Worm (Caenorhabditis elegans) whole organism, dauer: ENCODE measurements around the gene C50D2.6.

ENCODE experiments used
- unc-62 ChIP-seq: sonication (generic microtip); optimal IDR thresholded peaks from 2 replicates; lab custom pipeline; 2017; ENCODE audit warnings: missing biosample characterization, missing genetic modification reagents, missing genetic modification characterization

Gene C50D2.6

DNA sequence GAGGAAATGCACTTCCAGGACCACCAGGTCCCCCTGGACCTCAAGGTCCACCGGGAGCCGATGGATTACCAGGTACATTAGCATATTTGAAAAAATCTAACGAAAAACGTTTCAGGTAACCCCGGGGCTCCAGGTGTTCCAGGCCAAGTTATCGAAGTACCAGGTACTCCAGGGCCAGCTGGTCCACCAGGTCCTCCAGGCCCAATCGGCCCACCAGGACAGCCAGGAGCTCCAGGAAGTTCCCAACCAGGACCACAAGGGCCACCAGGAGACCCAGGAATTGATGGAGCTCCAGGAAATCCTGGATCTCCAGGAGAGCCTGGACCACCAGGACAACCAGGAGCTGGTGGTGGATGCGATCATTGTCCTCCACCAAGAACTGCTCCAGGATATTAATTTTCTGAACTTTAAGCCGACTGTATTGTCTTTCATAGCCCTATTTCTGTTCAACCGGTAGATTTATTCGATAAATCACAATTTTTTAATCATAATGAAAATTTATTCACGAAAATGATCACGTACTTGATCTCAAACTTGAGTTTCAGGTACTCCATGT, 21.2 kb downstream of the C50D2.6 start:
- TF ChIP-seq unc-62 (GFP tag; lab: Kevin White, UChicago): no peak

DNA sequence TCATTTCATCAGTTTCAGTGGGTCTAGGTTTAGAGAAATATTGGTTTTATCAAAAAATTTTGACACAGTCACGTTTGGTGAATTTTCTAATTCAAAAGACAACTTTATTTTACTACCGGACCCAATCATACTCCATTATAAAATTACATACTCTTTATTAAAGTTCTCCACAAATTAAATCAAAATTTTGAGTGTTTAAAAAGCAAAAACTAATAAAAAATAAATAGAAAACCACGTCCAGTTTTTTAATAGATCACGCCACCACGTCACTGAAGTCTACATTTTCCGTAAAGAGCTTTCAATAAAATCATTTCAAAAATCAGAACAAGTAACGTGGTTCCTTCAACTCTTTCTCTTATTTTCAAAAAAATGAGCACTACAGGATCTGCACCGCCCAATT, 21.7 kb downstream of the C50D2.6 start, which contains the start of gene txt-1:
txt-1 (plus strand) TSS at position 301 of the 400 bp plus-strand sequence.
- no peak for TF ChIP-seq unc-62 (GFP tag; lab: Kevin White, UChicago)

DNA sequence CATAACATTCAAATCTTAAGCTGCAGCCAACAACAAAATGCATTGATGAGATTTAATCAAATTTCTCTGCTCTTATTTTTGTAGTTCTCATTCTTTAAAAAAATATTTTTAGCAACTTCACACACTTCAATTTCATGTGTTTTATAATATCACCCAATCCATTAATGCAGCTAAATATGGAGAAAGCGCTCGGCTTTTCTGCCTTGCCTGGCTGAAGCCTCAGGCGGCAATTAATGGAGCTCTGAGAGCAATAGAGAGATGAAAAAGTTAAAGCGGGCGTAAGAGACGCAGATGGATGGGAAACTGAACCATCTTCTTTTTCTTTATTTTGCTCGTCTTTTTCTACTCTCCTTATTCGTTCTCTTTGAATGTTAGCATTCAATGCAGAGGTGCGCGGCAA, 23.5 kb downstream of the C50D2.6 start:
- no peak for TF ChIP-seq unc-62 (GFP tag; lab: Kevin White, UChicago)

DNA sequence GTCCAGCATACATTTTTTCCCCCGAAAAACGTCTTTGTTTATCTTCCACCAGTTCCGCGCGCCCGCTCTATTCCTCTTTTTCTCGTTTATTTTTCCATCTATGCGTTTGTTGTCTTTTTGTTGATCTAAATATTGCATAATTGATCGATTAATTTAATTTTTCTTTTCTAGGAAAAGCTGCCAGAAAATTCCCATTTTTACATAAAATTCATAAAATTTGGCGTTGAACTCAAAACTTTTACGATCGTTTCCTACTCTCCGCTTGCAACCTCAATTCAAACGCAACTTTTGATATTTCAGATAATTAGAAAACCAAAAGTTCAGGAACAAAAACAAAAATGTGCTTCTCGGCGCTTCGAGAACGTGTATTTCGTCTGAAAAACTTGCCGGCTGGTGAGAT, 24.6 kb downstream of the C50D2.6 start, which contains the start of gene C50D2.2:
C50D2.2 (plus strand) TSS at position 301 of the 400 bp plus-strand sequence.
- no peak for TF ChIP-seq unc-62 (GFP tag; lab: Kevin White, UChicago)

DNA sequence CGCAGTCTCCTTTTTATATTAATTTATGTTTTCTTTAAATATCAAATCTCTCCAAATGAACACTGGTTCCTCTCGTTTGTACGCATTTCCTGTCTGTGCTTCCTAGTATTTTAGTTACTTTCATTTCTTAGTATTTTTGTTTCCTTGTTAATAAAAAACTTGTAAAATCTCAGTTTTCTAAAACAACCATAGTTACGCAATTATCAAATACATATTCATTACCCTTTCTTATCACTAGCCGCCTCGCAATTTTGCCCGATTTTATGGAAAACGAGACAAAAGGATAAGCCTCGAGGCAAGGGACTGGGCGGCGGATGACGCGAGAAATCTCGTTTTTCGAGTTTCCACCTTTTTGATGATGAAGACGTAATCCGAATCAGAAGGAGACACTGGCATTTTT, 27.0 kb downstream of the C50D2.6 start, which contains the start of gene C50D2.1:
C50D2.1 (plus strand) TSS at position 301 of the 400 bp plus-strand sequence.
- TF ChIP-seq unc-62 (GFP tag; lab: Kevin White, UChicago): no peak

DNA sequence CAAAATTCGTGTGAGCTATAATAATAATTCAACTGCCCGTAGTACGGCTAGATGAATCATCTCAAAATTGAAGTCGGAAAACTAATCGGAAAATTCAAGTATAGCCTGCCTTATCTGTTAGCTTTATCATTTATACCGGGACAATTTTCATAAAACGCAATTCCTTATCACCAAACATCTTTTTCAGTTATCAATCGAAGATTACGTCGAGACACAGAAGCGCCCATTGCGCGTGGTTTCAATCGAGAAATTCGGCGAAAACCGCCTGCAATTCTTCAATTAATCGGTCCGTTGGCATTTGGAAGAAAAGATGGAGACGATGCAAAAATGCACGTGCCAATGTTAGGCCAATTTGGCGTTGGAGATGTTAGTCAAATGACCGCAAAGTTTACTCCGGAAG, 28.0 kb downstream of the C50D2.6 start:
- no peak for TF ChIP-seq unc-62 (GFP tag; lab: Kevin White, UChicago)

DNA sequence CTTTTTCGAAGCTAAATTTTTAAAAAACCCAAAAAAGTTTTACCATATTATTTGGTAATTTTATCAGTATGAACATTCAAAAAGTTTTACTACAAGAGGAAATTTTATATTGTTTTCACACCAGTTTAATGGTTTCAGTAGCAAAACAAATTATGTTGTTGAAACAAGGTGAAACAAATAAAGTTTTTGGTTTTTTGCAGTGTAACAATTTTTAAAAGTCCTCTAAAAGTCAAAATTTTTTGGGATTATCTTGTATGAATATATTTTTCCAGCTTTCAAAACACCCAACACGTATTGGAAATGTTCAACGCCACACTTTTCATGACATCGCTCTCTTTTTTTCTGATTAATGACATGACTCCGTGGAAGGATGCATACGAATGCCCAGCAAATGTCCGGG, 32.7 kb downstream of the C50D2.6 start, which contains the start of gene srt-54:
srt-54 (plus strand) TSS at position 301 of the 400 bp plus-strand sequence.
- no peak for TF ChIP-seq unc-62 (GFP tag; lab: Kevin White, UChicago)

DNA sequence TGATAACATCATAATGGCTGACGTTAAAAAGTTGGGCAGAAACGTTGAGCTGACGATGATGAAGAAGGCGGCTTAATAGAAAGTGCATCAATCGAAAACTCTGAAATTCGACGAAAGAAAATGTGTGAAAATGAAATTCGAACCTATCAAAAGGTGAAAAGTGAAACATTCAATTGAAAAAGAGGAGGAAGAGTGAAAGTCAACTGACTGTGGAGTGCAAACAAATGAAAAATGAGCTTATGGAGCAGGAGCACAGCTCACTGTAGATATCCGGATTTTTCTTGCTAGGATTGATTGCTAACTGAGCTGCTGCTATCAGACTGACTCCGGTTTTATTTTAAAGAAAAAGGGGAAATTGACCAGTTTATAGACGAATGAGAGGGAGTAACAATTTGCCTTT, 36.9 kb downstream of the C50D2.6 start, which contains the start of gene K10B4.3:
K10B4.3 (minus strand) TSS at position 101 of the 400 bp plus-strand sequence.
- no peak for TF ChIP-seq unc-62 (GFP tag; lab: Kevin White, UChicago)

DNA sequence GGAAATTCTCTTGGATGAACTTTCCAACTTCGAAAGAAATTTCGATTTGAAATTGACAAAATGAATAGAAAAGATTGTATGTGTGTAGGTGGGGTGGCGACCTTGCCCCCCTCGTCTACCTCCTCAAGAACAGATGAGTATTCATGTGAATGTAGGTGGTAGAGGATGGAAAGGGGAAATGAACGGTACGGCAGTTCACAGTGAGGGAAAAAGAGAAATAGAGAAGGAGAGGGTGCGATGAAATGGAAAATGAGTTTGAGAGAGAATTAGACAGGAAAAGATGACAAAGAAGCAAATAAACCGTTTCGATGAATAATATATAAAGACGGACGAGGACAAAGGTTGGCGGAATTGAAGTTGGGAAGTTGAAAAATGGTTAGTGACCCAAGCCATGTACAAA, 37.8 kb downstream of the C50D2.6 start:
- no peak for TF ChIP-seq unc-62 (GFP tag; lab: Kevin White, UChicago)

DNA sequence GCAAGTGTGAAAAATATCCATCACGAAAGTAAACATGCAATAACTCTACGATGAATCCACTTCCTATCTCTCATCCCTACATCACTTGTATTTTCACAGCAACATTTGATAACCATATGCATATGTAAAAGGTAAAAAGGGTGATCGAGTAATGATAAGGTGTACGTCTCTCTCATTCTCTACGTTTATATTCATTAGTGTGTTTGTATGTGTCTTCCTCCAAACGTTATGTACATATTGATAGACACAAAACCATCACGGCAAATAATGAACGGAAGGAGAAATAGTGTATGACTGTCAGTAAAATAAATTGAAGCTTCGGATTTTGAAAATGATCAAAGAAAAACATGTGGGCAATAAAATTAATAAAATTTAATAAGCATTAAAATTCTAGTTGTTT, 38.3 kb downstream of the C50D2.6 start:
- no peak for TF ChIP-seq unc-62 (GFP tag; lab: Kevin White, UChicago)

DNA sequence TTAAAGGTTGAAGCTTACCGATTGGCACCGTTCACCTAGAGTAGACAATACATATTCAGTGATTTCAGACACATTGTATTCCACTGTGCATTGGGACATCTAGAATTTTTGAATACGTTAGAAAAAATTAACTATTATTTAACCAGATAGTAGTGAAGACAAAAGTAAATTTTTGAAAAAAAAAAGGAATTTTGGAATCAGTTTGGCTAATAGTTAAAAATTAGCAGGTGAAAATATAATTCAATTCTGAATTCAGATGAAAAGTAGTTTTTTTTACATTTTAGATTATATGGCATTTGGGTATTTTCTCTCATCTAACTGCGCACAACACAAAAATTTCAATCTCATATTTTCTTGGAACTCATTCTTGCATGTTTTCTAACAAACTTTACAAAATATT, 40.7 kb downstream of the C50D2.6 start, which contains the start of gene nmur-2:
nmur-2 (minus strand) TSS at position 101 of the 400 bp plus-strand sequence.
- no peak for TF ChIP-seq unc-62 (GFP tag; lab: Kevin White, UChicago)

DNA sequence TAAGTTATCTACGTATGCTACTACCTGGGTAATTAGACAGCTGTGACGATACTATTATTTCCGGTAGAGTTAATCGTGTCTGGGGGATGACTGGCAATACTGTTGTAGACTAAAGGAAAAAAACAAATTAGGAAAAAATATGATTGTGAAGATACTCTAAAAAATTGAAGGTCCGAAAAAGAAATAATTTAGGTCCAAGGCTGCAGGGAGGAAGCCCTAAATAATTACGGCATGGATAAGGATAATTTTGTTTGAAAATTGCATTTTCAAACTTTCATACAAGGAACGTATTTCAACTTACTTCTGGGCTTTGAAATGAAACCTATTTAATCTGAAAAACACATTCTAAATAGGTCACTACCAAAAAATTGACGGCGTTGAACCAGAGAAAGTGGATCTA, 44.7 kb downstream of the C50D2.6 start, which contains the start of gene srd-3:
srd-3 (minus strand) TSS at position 101 of the 400 bp plus-strand sequence.
- no peak for TF ChIP-seq unc-62 (GFP tag; lab: Kevin White, UChicago)

DNA sequence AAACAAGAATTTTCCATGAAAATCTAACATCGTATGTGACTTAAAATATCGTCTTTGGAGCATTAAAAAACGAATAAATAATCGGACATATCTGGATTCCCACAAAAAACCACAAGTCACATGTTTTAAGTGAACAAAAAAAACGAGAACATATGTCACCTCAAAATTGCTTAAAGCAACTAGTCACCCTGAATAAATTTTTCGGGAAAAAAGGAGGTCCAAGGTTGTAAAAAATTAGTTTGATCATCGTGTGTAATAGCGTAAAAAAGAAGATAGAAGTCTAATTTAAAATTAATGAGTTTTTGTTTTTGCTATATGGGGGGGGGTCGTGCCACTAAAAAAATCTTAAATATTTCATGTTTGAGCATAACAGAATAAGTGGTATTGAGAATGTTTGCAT, 45.5 kb downstream of the C50D2.6 start:
- no peak for TF ChIP-seq unc-62 (GFP tag; lab: Kevin White, UChicago)

DNA sequence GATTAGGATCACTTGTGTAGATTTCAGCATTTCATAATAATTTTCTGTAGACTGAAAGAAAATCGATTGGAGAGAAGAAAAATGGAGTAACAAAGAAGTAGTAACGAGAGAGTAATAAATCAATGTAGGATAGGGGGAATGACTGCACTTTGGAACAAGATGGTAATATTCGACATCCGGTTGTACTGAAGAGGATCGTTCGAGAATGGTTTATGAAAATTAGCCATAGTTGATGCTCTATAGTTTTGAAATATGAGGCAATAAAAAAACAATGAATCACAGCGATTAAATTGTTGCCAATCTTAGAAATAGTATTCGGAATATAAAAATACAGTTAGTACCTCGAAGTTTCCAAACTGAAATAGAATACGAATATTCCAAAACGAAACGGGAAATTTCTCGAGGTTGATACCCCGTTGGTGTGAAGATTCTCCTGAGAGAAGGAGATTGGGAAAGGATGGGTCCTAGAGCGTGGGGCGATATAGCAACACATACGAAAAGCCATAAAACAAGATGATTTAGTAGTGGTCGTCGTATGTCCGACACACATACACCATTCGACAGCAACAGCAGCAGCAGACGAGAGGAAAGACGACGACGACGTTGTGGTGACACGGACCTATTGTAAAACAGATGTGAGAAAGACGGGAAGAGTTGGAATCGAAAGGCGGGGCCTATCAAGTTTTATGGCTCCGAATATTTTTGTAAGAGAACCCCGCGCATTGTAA, 49.5 kb downstream of the C50D2.6 start, which contains the start of gene cwn-1:
cwn-1 (minus strand) TSS at position 51 of the 728 bp plus-strand sequence.
- TF ChIP-seq unc-62 (GFP tag; lab: Kevin White, UChicago): no peak

DNA sequence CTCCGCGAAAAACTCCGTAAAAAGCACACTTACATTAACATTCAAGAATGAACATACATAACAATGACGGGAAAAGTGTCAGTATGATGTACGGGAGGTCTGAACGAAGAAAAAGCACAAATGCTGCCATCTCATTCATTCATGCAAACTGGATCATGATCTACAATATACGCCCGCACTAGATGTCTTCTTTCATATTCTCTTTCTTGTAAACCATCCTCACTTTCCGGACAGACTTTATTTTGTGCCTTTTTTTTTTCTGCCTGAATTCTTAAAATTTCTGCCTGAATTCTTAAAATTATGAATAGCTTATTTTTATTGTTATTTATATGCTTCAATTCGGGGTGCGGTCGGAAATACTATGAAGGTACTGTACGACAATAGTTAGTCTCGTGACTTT, 50.9 kb downstream of the C50D2.6 start, which contains the start of gene K10B4.1:
K10B4.1 (plus strand) TSS at position 301 of the 400 bp plus-strand sequence.
- no peak for TF ChIP-seq unc-62 (GFP tag; lab: Kevin White, UChicago)
